Worm (Caenorhabditis elegans): ENCODE measurements around the gene rep-1.

- TF ChIP-seq nfya-1 (tag; optimal IDR thresholded peaks at IDR 0.05) (no peak), Y22D7AL.16 (tag; optimal IDR thresholded peaks at IDR 0.05) (no peak), lin-11 (tag; optimal IDR thresholded peaks at IDR 0.05) (no peak), ama-1 (optimal IDR thresholded peaks at IDR 0.05) (no peak), nhr-11 (tag; optimal IDR thresholded peaks at IDR 0.05) (no peak), pqm-1 (tag; optimal IDR thresholded peaks at IDR 0.05) (no peak), ceh-48 (tag; optimal IDR thresholded peaks at IDR 0.05) (no peak), ets-4 (tag; optimal IDR thresholded peaks at IDR 0.05) (no peak), sox-4 (tag; optimal IDR thresholded peaks at IDR 0.05) (no peak), ztf-16 (tag; optimal IDR thresholded peaks at IDR 0.05) (no peak), ceh-2 (tag; optimal IDR thresholded peaks at IDR 0.05) (no peak)
Measured at ce11 chrIII:1622329-1622728, 52.2 kb downstream of the rep-1 start.

Data from whole organism, late embryonic.